Fruit fly (Drosophila melanogaster) whole organism, prepupa: ENCODE measurements around the gene CG15602.

Experiments
- Blimp-1 ChIP-seq: fragments of 200-800 bp; sonication (Bioruptor generic); optimal IDR thresholded peaks from 3 replicates; lab custom pipeline; 2017; ENCODE audit warnings: missing biosample characterization, missing genetic modification characterization, mild to moderate bottlenecking, moderate library complexity, missing genetic modification reagents
- CG10631 ChIP-seq: fragments of 200-800 bp; sonication (Bioruptor generic); optimal IDR thresholded peaks from 2 replicates; lab custom pipeline; 2016; ENCODE audit warnings: missing biosample characterization, missing genetic modification characterization
- CG10669 ChIP-seq: fragments of 200-800 bp; sonication (Bioruptor generic); optimal IDR thresholded peaks from 3 replicates; lab custom pipeline; 2018; ENCODE audit warnings: missing biosample characterization, mild to moderate bottlenecking, missing genetic modification characterization, moderate library complexity
- CG11902 ChIP-seq: fragments of 200-800 bp; sonication (Bioruptor generic); optimal IDR thresholded peaks from 3 replicates; lab custom pipeline; 2016; ENCODE audit warnings: missing biosample characterization, missing genetic modification characterization
- CG15336 ChIP-seq: fragments of 200-800 bp; sonication (Bioruptor generic); IDR thresholded peaks from 2 replicates; pipeline ENCODE4 v1.3.6; 2022; ENCODE audit warnings: missing biosample characterization, missing genetic modification characterization
- CG1621 ChIP-seq: fragments of 200-800 bp; sonication (Bioruptor generic); optimal IDR thresholded peaks from 3 replicates; lab custom pipeline; 2018; ENCODE audit warnings: missing biosample characterization, mild to moderate bottlenecking, missing genetic modification characterization
- CG16779 ChIP-seq: fragments of 200-800 bp; sonication (Bioruptor generic); optimal IDR thresholded peaks from 3 replicates; lab custom pipeline; 2017; ENCODE audit warnings: missing biosample characterization, mild to moderate bottlenecking, missing genetic modification characterization
- CG3032 ChIP-seq: fragments of 200-800 bp; optimal IDR thresholded peaks from 2 replicates; lab custom pipeline; 2019; ENCODE audit warnings: missing biosample characterization, mild to moderate bottlenecking, missing genetic modification characterization, moderate library complexity
- CG31627 ChIP-seq: fragments of 200-800 bp; sonication (Bioruptor generic); optimal IDR thresholded peaks from 3 replicates; lab custom pipeline; 2016; ENCODE audit warnings: missing biosample characterization, missing genetic modification characterization
- CG32006 ChIP-seq: fragments of 200-800 bp; sonication (Bioruptor generic); optimal IDR thresholded peaks from 3 replicates; lab custom pipeline; 2017; ENCODE audit warnings: missing biosample characterization, mild to moderate bottlenecking, missing genetic modification characterization
- CG34406 ChIP-seq: fragments of 200-800 bp; sonication (Bioruptor generic); optimal IDR thresholded peaks from 3 replicates; lab custom pipeline; 2016; ENCODE audit warnings: missing biosample characterization, missing genetic modification characterization
- CG4318 ChIP-seq: fragments of 200-800 bp; sonication (Bioruptor generic); optimal IDR thresholded peaks from 3 replicates; lab custom pipeline; 2017; ENCODE audit warnings: missing biosample characterization, mild to moderate bottlenecking, missing genetic modification characterization
- CG6163 ChIP-seq: fragments of 200-800 bp; sonication (Bioruptor generic); IDR thresholded peaks from 3 replicates; pipeline ENCODE4 v1.3.6; 2022; ENCODE audit warnings: missing biosample characterization, missing genetic modification characterization
- CG6276 ChIP-seq: fragments of 200-800 bp; sonication (Bioruptor generic); optimal IDR thresholded peaks from 2 replicates; lab custom pipeline; 2017; ENCODE audit warnings: missing biosample characterization, mild to moderate bottlenecking, missing genetic modification characterization
- CG6792 ChIP-seq: fragments of 200-800 bp; sonication (Bioruptor generic); optimal IDR thresholded peaks from 3 replicates; lab custom pipeline; 2016; ENCODE audit warnings: missing biosample characterization, missing genetic modification characterization
- CG6854 ChIP-seq: fragments of 200-800 bp; sonication (Bioruptor generic); optimal IDR thresholded peaks from 2 replicates; lab custom pipeline; 2017; ENCODE audit warnings: missing biosample characterization, mild to moderate bottlenecking, missing genetic modification characterization
- CG7368 ChIP-seq: fragments of 200-800 bp; sonication (Bioruptor generic); optimal IDR thresholded peaks from 3 replicates; lab custom pipeline; 2016; ENCODE audit warnings: missing biosample characterization, missing genetic modification characterization
- CG8319 ChIP-seq: fragments of 200-800 bp; sonication (Bioruptor generic); optimal IDR thresholded peaks from 3 replicates; lab custom pipeline; 2016; ENCODE audit warnings: missing biosample characterization, missing genetic modification characterization
- Eip78C ChIP-seq: fragments of 200-800 bp; sonication (Bioruptor generic); peaks from one replicate; lab custom pipeline; 2016; ENCODE audit warnings: missing biosample characterization, missing genetic modification characterization
- Eip93F ChIP-seq: fragments of 200-800 bp; sonication (Bioruptor generic); optimal IDR thresholded peaks from 2 replicates; lab custom pipeline; 2016; ENCODE audit warnings: missing biosample characterization, mild to moderate bottlenecking, missing genetic modification characterization
- Ets21C ChIP-seq: fragments of 200-800 bp; sonication (Bioruptor generic); optimal IDR thresholded peaks from 3 replicates; lab custom pipeline; 2016; ENCODE audit warnings: missing biosample characterization, missing genetic modification characterization
- Ets96B ChIP-seq: fragments of 200-800 bp; optimal IDR thresholded peaks from 2 replicates; lab custom pipeline; 2019; ENCODE audit warnings: missing biosample characterization, mild to moderate bottlenecking, missing genetic modification characterization, moderate library complexity
- Hr39 ChIP-seq: fragments of 200-800 bp; sonication (Bioruptor generic); optimal IDR thresholded peaks from 2 replicates; lab custom pipeline; 2016; ENCODE audit warnings: missing biosample characterization, missing genetic modification characterization
- Met ChIP-seq: fragments of 200-800 bp; sonication (Bioruptor generic); optimal IDR thresholded peaks from 3 replicates; lab custom pipeline; 2016; ENCODE audit warnings: missing biosample characterization, missing genetic modification characterization
- OdsH ChIP-seq: fragments of 200-800 bp; sonication (Bioruptor generic); optimal IDR thresholded peaks from 3 replicates; lab custom pipeline; 2016; ENCODE audit warnings: missing biosample characterization, missing genetic modification characterization
- Smox ChIP-seq: fragments of 200-800 bp; sonication (Bioruptor generic); optimal IDR thresholded peaks from 3 replicates; lab custom pipeline; 2016; ENCODE audit warnings: missing biosample characterization, missing genetic modification characterization
- Sox102F ChIP-seq: fragments of 200-800 bp; sonication (Bioruptor generic); optimal IDR thresholded peaks from 2 replicates; lab custom pipeline; 2016; ENCODE audit warnings: missing biosample characterization, mild to moderate bottlenecking, missing genetic modification characterization
- Sox14 ChIP-seq: fragments of 200-800 bp; sonication (Bioruptor generic); optimal IDR thresholded peaks from 3 replicates; lab custom pipeline; 2016; ENCODE audit warnings: missing biosample characterization, missing genetic modification characterization
- Sox15 ChIP-seq: fragments of 200-800 bp; sonication (Bioruptor generic); optimal IDR thresholded peaks from 3 replicates; lab custom pipeline; 2016; ENCODE audit warnings: missing biosample characterization, missing genetic modification characterization
- achi ChIP-seq: fragments of 200-800 bp; sonication (Bioruptor generic); optimal IDR thresholded peaks from 3 replicates; lab custom pipeline; 2016; ENCODE audit warnings: missing biosample characterization, missing genetic modification characterization
- dac ChIP-seq: fragments of 200-800 bp; sonication (Bioruptor generic); optimal IDR thresholded peaks from 2 replicates; lab custom pipeline; 2017; ENCODE audit warnings: missing biosample characterization, mild to moderate bottlenecking, missing genetic modification characterization
- eg ChIP-seq: fragments of 200-800 bp; sonication (Bioruptor generic); IDR thresholded peaks from 3 replicates; pipeline ENCODE4 v1.3.6; 2022; ENCODE audit warnings: missing biosample characterization, missing genetic modification characterization
- esn ChIP-seq: fragments of 200-800 bp; sonication (Bioruptor generic); optimal IDR thresholded peaks from 2 replicates; lab custom pipeline; 2016; ENCODE audit warnings: missing biosample characterization, mild to moderate bottlenecking, missing genetic modification characterization, moderate library complexity
- fd59A ChIP-seq: fragments of 200-800 bp; sonication (Bioruptor generic); optimal IDR thresholded peaks from 2 replicates; lab custom pipeline; 2017; ENCODE audit warnings: missing biosample characterization, mild to moderate bottlenecking, missing genetic modification characterization, missing genetic modification reagents
- fkh ChIP-seq: fragments of 200-800 bp; sonication (Bioruptor generic); optimal IDR thresholded peaks from 3 replicates; lab custom pipeline; 2017; ENCODE audit warnings: missing biosample characterization, mild to moderate bottlenecking, missing genetic modification characterization, moderate library complexity
- lz ChIP-seq: fragments of 200-800 bp; sonication (Bioruptor generic); optimal IDR thresholded peaks from 3 replicates; lab custom pipeline; 2016; ENCODE audit warnings: missing biosample characterization, missing genetic modification characterization
- net ChIP-seq: fragments of 200-800 bp; sonication (Bioruptor generic); optimal IDR thresholded peaks from 3 replicates; lab custom pipeline; 2016; ENCODE audit warnings: missing biosample characterization, missing genetic modification characterization
- salr ChIP-seq, 2 experiments: fragments of 200-800 bp; sonication (Bioruptor generic); optimal IDR thresholded peaks; 3 replicates each; lab custom pipeline; 2016 to 2018; ENCODE audit warnings: missing biosample characterization in 2 of 2, missing genetic modification characterization in 2 of 2, mild to moderate bottlenecking in 1 of 2
- spab ChIP-seq: fragments of 200-800 bp; sonication (Bioruptor generic); optimal IDR thresholded peaks from 2 replicates; lab custom pipeline; 2017; ENCODE audit warnings: missing biosample characterization, mild to moderate bottlenecking, missing genetic modification characterization, missing genetic modification reagents
- svp ChIP-seq: fragments of 200-800 bp; sonication (Bioruptor generic); peaks from one replicate; lab custom pipeline; 2016; ENCODE audit warnings: missing biosample characterization, missing genetic modification characterization
- topi ChIP-seq: fragments of 200-800 bp; sonication (Bioruptor generic); optimal IDR thresholded peaks from 3 replicates; lab custom pipeline; 2016; ENCODE audit warnings: missing biosample characterization, missing genetic modification characterization
- vri ChIP-seq: fragments of 200-800 bp; sonication (Bioruptor generic); optimal IDR thresholded peaks from 3 replicates; lab custom pipeline; 2016; ENCODE audit warnings: missing biosample characterization, mild to moderate bottlenecking, missing genetic modification characterization

CG15602 gene

dm6 chrX:15835393-15835792, 36.2 kb downstream of the CG15602 start, which contains the start of gene Chc:
Gene Chc (minus strand): TSS chrX:15835490.
- TF ChIP-seq CG3032 (tag; lab: Kevin White, UChicago) (no peak), fkh (peak; percentile 14), Sox14 (GFP tag; lab: Kevin White, UChicago) (peak; percentile 60), Ets21C (GFP tag; lab: Kevin White, UChicago) (peak; percentile 10), Hr39 (peak; percentile 1), Smox (peak; percentile 29), eg (GFP tag; lab: Robert Waterston, UW) (no peak), CG31627 (GFP tag; lab: Kevin White, UChicago) (no peak), Sox102F (GFP tag; lab: Kevin White, UChicago) (peak; percentile 6), Met (GFP tag; lab: Kevin White, UChicago) (peak; percentile 13), CG34406 (GFP tag; lab: Kevin White, UChicago) (no peak), esn (GFP tag; lab: Kevin White, UChicago) (peak; percentile 22), CG6163 (GFP tag; lab: Robert Waterston, UW) (no peak), vri (no peak), lz (peak; percentile 16), CG4318 (GFP tag; lab: Kevin White, UChicago) (no peak), svp (GFP tag; lab: Kevin White, UChicago) (no peak), CG10631 (GFP tag; lab: Kevin White, UChicago) (peak; percentile 28), topi (GFP tag; lab: Kevin White, UChicago) (no peak), Eip78C (GFP tag; lab: Kevin White, UChicago) (peak; percentile 68), CG8319 (no peak), CG1621 (tag; lab: Kevin White, UChicago) (peak; percentile 92)

dm6 chrX:15837530-15837929, 38.3 kb downstream of the CG15602 start, which contains the start of gene CG8565:
Gene CG8565 (plus strand): TSS chrX:15837830.
- no peak for TF ChIP-seq CG32006 (GFP tag; lab: Kevin White, UChicago)

dm6 chrX:15840003-15840402, 40.8 kb downstream of the CG15602 start:
- no peak for TF ChIP-seq eg (GFP tag; lab: Robert Waterston, UW)
- TF ChIP-seq CG10631 (GFP tag; lab: Kevin White, UChicago): no peak
- no peak for TF ChIP-seq CG8319
- no peak for TF ChIP-seq spab

- TF ChIP-seq CG15336 (GFP tag; lab: Robert Waterston, UW) (no peak), CG6276 (GFP tag; lab: Kevin White, UChicago) (no peak), Smox (no peak), net (GFP tag; lab: Kevin White, UChicago) (no peak), CG1621 (tag; lab: Kevin White, UChicago) (no peak), dac (GFP tag; lab: Kevin White, UChicago) (no peak), Ets21C (GFP tag; lab: Kevin White, UChicago) (no peak)
Measured at dm6 chrX:15841346-15841745, 42.1 kb downstream of the CG15602 start.

dm6 chrX:15844139-15844538, 44.9 kb downstream of the CG15602 start, which contains the start of the genes ArgRS and CG8578:
Gene ArgRS (minus strand): TSS chrX:15844145.
Gene CG8578 (plus strand): TSS chrX:15844476.
- no peak for TF ChIP-seq achi (GFP tag; lab: Kevin White, UChicago)
- peak; percentile 62 for TF ChIP-seq topi (GFP tag; lab: Kevin White, UChicago)
- TF ChIP-seq Sox15: peak; percentile 27
- TF ChIP-seq Eip78C (GFP tag; lab: Kevin White, UChicago): peak; percentile 91
- no peak for TF ChIP-seq svp (GFP tag; lab: Kevin White, UChicago)
- no peak for TF ChIP-seq CG8319
- TF ChIP-seq CG31627 (GFP tag; lab: Kevin White, UChicago): peak; percentile 49
- TF ChIP-seq CG3032 (tag; lab: Kevin White, UChicago): peak; percentile 69
- TF ChIP-seq net (GFP tag; lab: Kevin White, UChicago): no peak
- TF ChIP-seq OdsH (GFP tag; lab: Kevin White, UChicago): peak; percentile 17
- no peak for TF ChIP-seq fd59A (GFP tag; lab: Kevin White, UChicago)
- TF ChIP-seq Eip93F: no peak
- TF ChIP-seq eg (GFP tag; lab: Robert Waterston, UW): no peak; the same call in 2 of the 3 replicates
- peak; percentile 20 for TF ChIP-seq CG6792 (GFP tag; lab: Kevin White, UChicago)
- TF ChIP-seq CG11902 (GFP tag; lab: Kevin White, UChicago): no peak
- no peak for TF ChIP-seq CG6854 (GFP tag; lab: Kevin White, UChicago)
- no peak for TF ChIP-seq Smox
- TF ChIP-seq salr (GFP tag; optimal IDR thresholded peaks at IDR 0.05; lab: Kevin White, UChicago): no peak
- TF ChIP-seq CG4318 (GFP tag; lab: Kevin White, UChicago): no peak
- TF ChIP-seq CG34406 (GFP tag; lab: Kevin White, UChicago): no peak
- no peak for TF ChIP-seq Blimp-1 (GFP tag; lab: Kevin White, UChicago)
- no peak for TF ChIP-seq CG16779 (tag; lab: Kevin White, UChicago)
- no peak for TF ChIP-seq CG7368 (GFP tag; lab: Kevin White, UChicago)
- TF ChIP-seq Hr39: peak; percentile 60
- TF ChIP-seq CG10669 (GFP tag; lab: Kevin White, UChicago): no peak
- no peak for TF ChIP-seq CG6163 (GFP tag; lab: Robert Waterston, UW)
- no peak for TF ChIP-seq dac (GFP tag; lab: Kevin White, UChicago)
- TF ChIP-seq Ets96B (tag; lab: Kevin White, UChicago): no peak
